Fruit fly (Drosophila melanogaster): ENCODE measurements around the gene glo.

The glo gene

dm6 chr3R:11777058-11777457 lies 42.2 kb downstream of the glo start (continued):
- TF ChIP-seq gem (tag; optimal IDR thresholded peaks at IDR 0.05) (peak; percentile 29), CG12744 (GFP tag; optimal IDR thresholded peaks at IDR 0.05) (peak; percentile 10), otp (GFP tag; IDR thresholded peaks at IDR 0.05) (peak; percentile 21; the same call in 1 of the 3 replicates), zf30C (GFP tag; optimal IDR thresholded peaks at IDR 0.05) (peak; percentile 15), jumu (GFP tag; optimal IDR thresholded peaks at IDR 0.05) (peak; percentile 0), lov (optimal IDR thresholded peaks at IDR 0.05) (no peak), lov (GFP tag; IDR thresholded peaks at IDR 0.05) (0 out of 3 replicates have a peak, but pooled peaks have one; percentile 24), Med (GFP tag) (peak; percentile 81), bbx (GFP tag; IDR thresholded peaks at IDR 0.05; ENCODE audit: partially characterized antibody) (0 out of 2 replicates have a peak, but pooled peaks have one; percentile 22), kni (GFP tag; optimal IDR thresholded peaks at IDR 0.05) (no peak), chm (GFP tag; IDR thresholded peaks at IDR 0.05) (peak; percentile 55), croc (GFP tag; conservative IDR thresholded peaks at IDR 0.05) (no peak), Ptx1 (GFP tag; IDR thresholded peaks at IDR 0.05) (no peak), CG13123 (GFP tag; optimal IDR thresholded peaks at IDR 0.05) (no peak), Hr78 (GFP tag; optimal IDR thresholded peaks at IDR 0.05) (no peak), Antp (GFP tag; optimal IDR thresholded peaks at IDR 0.05) (no peak), CG1603 (tag; optimal IDR thresholded peaks at IDR 0.05) (peak; percentile 11), Sry-β (GFP tag; optimal IDR thresholded peaks at IDR 0.05) (no peak), btn (GFP tag; optimal IDR thresholded peaks at IDR 0.05) (peak; percentile 4), ATbp (GFP tag; optimal IDR thresholded peaks at IDR 0.05) (no peak), CG7839 (tag; optimal IDR thresholded peaks at IDR 0.05) (peak; percentile 10), vvl (GFP tag; IDR thresholded peaks at IDR 0.05) (peak; percentile 15; the same call in 1 of the 2 replicates), inv (GFP tag; IDR thresholded peaks at IDR 0.05; ENCODE audit: partially characterized antibody) (0 out of 2 replicates have a peak, but pooled peaks have one; percentile 11), Gug (GFP tag; IDR thresholded peaks at IDR 0.05) (0 out of 4 replicates have a peak, but pooled peaks have one; percentile 31), CG1024 (GFP tag; IDR thresholded peaks at IDR 0.05) (no peak), Mad (GFP tag; optimal IDR thresholded peaks at IDR 0.05) (no peak), aop (GFP tag; IDR thresholded peaks at IDR 0.05) (no peak), Pdp1 (GFP tag; optimal IDR thresholded peaks at IDR 0.05) (peak in 1 of 2 experiments; percentile 23), chinmo (GFP tag; IDR thresholded peaks at IDR 0.05; ENCODE audit: partially characterized antibody) (0 out of 4 replicates have a peak, but pooled peaks have one; percentile 42), D19A (tag; optimal IDR thresholded peaks at IDR 0.05) (peak; percentile 69), Blimp-1 (GFP tag; optimal IDR thresholded peaks at IDR 0.05) (peak; percentile 60), Xrp1 (GFP tag; IDR thresholded peaks at IDR 0.05) (0 out of 2 replicates have a peak, but pooled peaks have one; percentile 13), CG2120 (GFP tag; optimal IDR thresholded peaks at IDR 0.05) (peak; percentile 6), sob (GFP tag; IDR thresholded peaks at IDR 0.05) (peak; percentile 27; the same call in 1 of the 2 replicates), twi (tag; optimal IDR thresholded peaks at IDR 0.05) (peak; percentile 82), sens (GFP tag) (peak; percentile 54), CG10274 (GFP tag; optimal IDR thresholded peaks at IDR 0.05) (peak; percentile 90), pan (optimal IDR thresholded peaks at IDR 0.05) (no peak), pan (GFP tag; optimal IDR thresholded peaks at IDR 0.05 in 1 of 2, IDR thresholded peaks at IDR 0.05 in 1 of 2) (peak in 1 of 2 experiments; percentile 5), CG18619 (GFP tag; optimal IDR thresholded peaks at IDR 0.05) (no peak), B-H2 (GFP tag; optimal IDR thresholded peaks at IDR 0.05) (no peak), onecut (GFP tag; IDR thresholded peaks at IDR 0.05) (peak; percentile 97)
